Worm (Caenorhabditis elegans) whole organism, young adult: ENCODE measurements around the gene srx-23.

Source experiments
- F23B12.7 ChIP-seq: sonication (generic microtip); optimal IDR thresholded peaks from 2 replicates; lab custom pipeline; 2017; ENCODE audit warnings: missing genetic modification characterization, mild to moderate bottlenecking, missing compliant biosample characterization, antibody characterized with exemption, moderate library complexity; ENCODE audit not compliant: insufficient read depth
- F52B5.7 ChIP-seq: sonication (generic microtip); optimal IDR thresholded peaks from 2 replicates; lab custom pipeline; 2016; ENCODE audit warnings: mild to moderate bottlenecking, missing genetic modification characterization, missing compliant biosample characterization
- Y56A3A.18 ChIP-seq: fragments of 200-800 bp; sonication (Bioruptor generic); IDR thresholded peaks from 2 replicates; pipeline ENCODE4 v1.3.6; 2022; ENCODE audit warnings: missing genetic modification reagents, missing genetic modification characterization, missing compliant biosample characterization
- ZK185.1 ChIP-seq: sonication (generic microtip); optimal IDR thresholded peaks from 2 replicates; lab custom pipeline; 2016; ENCODE audit warnings: mild to moderate bottlenecking, missing genetic modification characterization, missing compliant biosample characterization; ENCODE audit not compliant: poor library complexity, severe bottlenecking
- ama-1 ChIP-seq, 3 experiments: fragments of 150-350 bp in 1 of 3; sonication (generic microtip) in 2 of 3; optimal IDR thresholded peaks; 2 replicates each; lab custom pipeline; 2014 to 2018; ENCODE audit warnings: missing biosample characterization in 2 of 3, missing genetic modification characterization in 2 of 3, missing genetic modification reagents in 2 of 3
- attf-6 ChIP-seq: fragments of 200-800 bp; sonication (Bioruptor generic); IDR thresholded peaks from 2 replicates; pipeline ENCODE4 v1.3.6; 2022; ENCODE audit warnings: missing genetic modification reagents, missing genetic modification characterization, missing compliant biosample characterization
- cebp-1 ChIP-seq, 2 experiments: fragments of 200-800 bp in 1 of 2; sonication (Bioruptor generic) in 1 of 2; sonication (generic microtip) in 1 of 2; IDR thresholded peaks in 1 of 2; optimal IDR thresholded peaks in 1 of 2; 2 replicates each; pipeline versions ENCODE4 v1.3.6 to Lab custom; 2017 to 2022; ENCODE audit warnings: missing compliant biosample characterization in 2 of 2, missing genetic modification characterization in 2 of 2, mild to moderate bottlenecking in 1 of 2, missing genetic modification reagents in 1 of 2, moderate library complexity in 1 of 2
- cebp-2 ChIP-seq: fragments of 200-800 bp; sonication (Bioruptor generic); IDR thresholded peaks from 2 replicates; pipeline ENCODE4 v1.3.6; 2022; ENCODE audit warnings: missing genetic modification characterization, missing compliant biosample characterization
- ceh-100 ChIP-seq: fragments of 200-800 bp; sonication (Bioruptor generic); IDR thresholded peaks from 2 replicates; pipeline ENCODE4 v1.3.6; 2022; ENCODE audit warnings: missing genetic modification reagents, missing genetic modification characterization, missing compliant biosample characterization
- ceh-27 ChIP-seq: fragments of 200-800 bp; sonication (Bioruptor generic); optimal IDR thresholded peaks from 2 replicates; lab custom pipeline; 2018; ENCODE audit warnings: mild to moderate bottlenecking, missing genetic modification characterization, moderate library complexity, missing compliant biosample characterization
- chd-7 ChIP-seq: sonication (generic microtip); optimal IDR thresholded peaks from 2 replicates; lab custom pipeline; 2016; ENCODE audit warnings: mild to moderate bottlenecking, missing genetic modification characterization, moderate library complexity, missing compliant biosample characterization
- egl-18 ChIP-seq: fragments of 200-800 bp; sonication (Bioruptor generic); IDR thresholded peaks from 2 replicates; pipeline ENCODE4 v1.3.6; 2022; ENCODE audit warnings: missing genetic modification reagents, missing genetic modification characterization, missing compliant biosample characterization
- egl-44 ChIP-seq: fragments of 200-800 bp; sonication (Bioruptor generic); IDR thresholded peaks from 2 replicates; pipeline ENCODE4 v1.3.6; 2022; ENCODE audit warnings: missing genetic modification reagents, missing genetic modification characterization, missing compliant biosample characterization
- ets-4 ChIP-seq: fragments of 200-800 bp; sonication (Bioruptor generic); optimal IDR thresholded peaks from 2 replicates; lab custom pipeline; 2018; ENCODE audit warnings: mild to moderate bottlenecking, missing genetic modification characterization, missing compliant biosample characterization
- let-526 ChIP-seq: fragments of 200-800 bp; sonication (Bioruptor generic); IDR thresholded peaks from 2 replicates; pipeline ENCODE4 v1.3.6; 2022; ENCODE audit warnings: missing genetic modification reagents, missing genetic modification characterization, missing compliant biosample characterization
- lin-35 ChIP-seq, 3 experiments: fragments of 150-350 bp in 2 of 3; sonication (generic microtip) in 1 of 3; optimal IDR thresholded peaks; 2 replicates each; lab custom pipeline; 2014 to 2018; ENCODE audit warnings: missing biosample characterization in 3 of 3, missing genetic modification characterization in 3 of 3, missing genetic modification reagents in 3 of 3
- nfyb-1 ChIP-seq: fragments of 200-800 bp; sonication (Bioruptor generic); IDR thresholded peaks from 2 replicates; pipeline ENCODE4 v1.3.6; 2022; ENCODE audit warnings: missing genetic modification reagents, missing genetic modification characterization, missing compliant biosample characterization
- nhr-27 ChIP-seq: fragments of 200-800 bp; sonication (Bioruptor generic); optimal IDR thresholded peaks from 2 replicates; lab custom pipeline; 2018; ENCODE audit warnings: mild to moderate bottlenecking, missing genetic modification characterization, moderate library complexity, missing compliant biosample characterization
- nhr-90 ChIP-seq: sonication (generic microtip); optimal IDR thresholded peaks from 2 replicates; lab custom pipeline; 2016; ENCODE audit warnings: missing genotype, mild to moderate bottlenecking, missing genetic modification characterization, missing compliant biosample characterization
- pbrm-1 ChIP-seq: fragments of 200-800 bp; sonication (Bioruptor generic); IDR thresholded peaks from 2 replicates; pipeline ENCODE4 v1.3.6; 2022; ENCODE audit warnings: missing genetic modification reagents, missing genetic modification characterization, missing compliant biosample characterization
- repo-1 ChIP-seq: sonication (generic microtip); optimal IDR thresholded peaks from 2 replicates; lab custom pipeline; 2017; ENCODE audit warnings: mild to moderate bottlenecking, missing genetic modification characterization, missing compliant biosample characterization
- rpc-1 ChIP-seq, 2 experiments: fragments of 150-350 bp in 1 of 2; sonication (generic microtip) in 1 of 2; optimal IDR thresholded peaks; 2 replicates each; lab custom pipeline; 2014 to 2018; ENCODE audit warnings: missing biosample characterization in 1 of 2, missing genetic modification characterization in 1 of 2, missing genetic modification reagents in 1 of 2, missing genotype in 1 of 2
- sdz-38 ChIP-seq: sonication (generic microtip); optimal IDR thresholded peaks from 2 replicates; lab custom pipeline; 2016; ENCODE audit warnings: missing genotype, missing genetic modification characterization, missing compliant biosample characterization
- snpc-1.1 ChIP-seq: sonication (generic microtip); optimal IDR thresholded peaks from 2 replicates; lab custom pipeline; 2017; ENCODE audit warnings: missing genetic modification characterization, mild to moderate bottlenecking, missing compliant biosample characterization, antibody characterized with exemption, moderate library complexity, missing genotype, missing genetic modification reagents; ENCODE audit not compliant: insufficient read depth
- snpc-4 ChIP-seq, 5 experiments: fragments of 150-350 bp in 1 of 5; sonication (generic microtip) in 4 of 5; optimal IDR thresholded peaks; 2 replicates each; lab custom pipeline; 2014 to 2018; ENCODE audit warnings: missing genetic modification characterization in 5 of 5, missing biosample characterization in 3 of 5, antibody characterized with exemption in 2 of 5, mild to moderate bottlenecking in 2 of 5, missing compliant biosample characterization in 2 of 5, missing genotype in 2 of 5, moderate library complexity in 2 of 5, missing genetic modification reagents in 1 of 5
- tbx-9 ChIP-seq: sonication (generic microtip); optimal IDR thresholded peaks from 2 replicates; lab custom pipeline; 2016; ENCODE audit warnings: borderline replicate concordance, missing genetic modification characterization, inconsistent platforms, missing compliant biosample characterization
- unc-130 ChIP-seq: sonication (generic microtip); optimal IDR thresholded peaks from 2 replicates; lab custom pipeline; 2016; ENCODE audit warnings: missing genetic modification reagents, missing genetic modification characterization, missing compliant biosample characterization
- unc-62 ChIP-seq: fragments of 150-350 bp; optimal IDR thresholded peaks from 2 replicates; lab custom pipeline; 2014; ENCODE audit warnings: missing biosample characterization, missing genetic modification reagents, missing genetic modification characterization
- xnd-1 ChIP-seq: sonication (generic microtip); optimal IDR thresholded peaks from 2 replicates; lab custom pipeline; 2016; ENCODE audit warnings: missing genotype, missing genetic modification reagents, missing genetic modification characterization, missing compliant biosample characterization
- zfh-2 ChIP-seq: fragments of 200-800 bp; sonication (Bioruptor generic); conservative IDR thresholded peaks from 2 replicates; pipeline ENCODE4 v1.3.6; 2022; ENCODE audit warnings: missing genetic modification reagents, missing genetic modification characterization, missing compliant biosample characterization
- ztf-26 ChIP-seq: sonication (generic microtip); optimal IDR thresholded peaks from 2 replicates; lab custom pipeline; 2017; ENCODE audit warnings: missing genetic modification characterization, missing compliant biosample characterization

srx-23 gene

DNA sequence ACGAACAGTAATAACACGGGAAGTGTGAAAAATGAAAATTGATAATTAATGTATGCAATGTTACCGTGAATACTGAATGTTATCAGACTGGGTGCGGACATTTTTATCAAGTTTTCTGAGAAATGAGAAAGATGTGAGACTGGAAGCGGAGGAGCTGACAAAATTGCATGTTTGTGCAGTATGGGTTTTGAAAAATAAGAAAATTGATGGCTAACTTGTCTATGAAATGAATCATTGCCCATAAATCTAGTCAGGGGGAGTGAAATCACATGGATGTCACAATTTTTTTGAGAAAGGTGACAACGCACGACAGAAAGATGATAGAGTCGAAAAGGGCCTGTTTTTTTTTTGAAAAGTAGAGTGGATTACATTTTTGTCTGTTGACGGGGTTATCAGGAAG is 10.8 kb upstream of the srx-23 start, which contains the start of gene sru-24:
Gene sru-24, minus strand, starts transcription at position 101 of the 400 bp plus-strand sequence.
- TF ChIP-seq ama-1 (optimal IDR thresholded peaks at IDR 0.05; lab: Kevin White, UChicago), result no peak
- no peak for TF ChIP-seq ama-1 (GFP tag; optimal IDR thresholded peaks at IDR 0.05; lab: Kevin White, UChicago)
- TF ChIP-seq nfyb-1 (GFP tag; lab: Robert Waterston, UW), result no peak
- no peak for TF ChIP-seq chd-7
- no peak for TF ChIP-seq rpc-1 (optimal IDR thresholded peaks at IDR 0.05; lab: Kevin White, UChicago)
- TF ChIP-seq rpc-1 (tag; optimal IDR thresholded peaks at IDR 0.05; lab: Kevin White, UChicago), result no peak
- TF ChIP-seq repo-1 (tag; lab: Kevin White, UChicago), result no peak
- TF ChIP-seq pbrm-1 (GFP tag; lab: Robert Waterston, UW), result no peak
- TF ChIP-seq egl-44 (GFP tag; lab: Robert Waterston, UW), result no peak
- no peak for TF ChIP-seq attf-6
- TF ChIP-seq unc-62 (GFP tag; lab: Kevin White, UChicago), result no peak
- no peak for TF ChIP-seq ZK185.1 (tag; lab: Kevin White, UChicago)
- TF ChIP-seq, all 124 proteins: peak for 0

DNA sequence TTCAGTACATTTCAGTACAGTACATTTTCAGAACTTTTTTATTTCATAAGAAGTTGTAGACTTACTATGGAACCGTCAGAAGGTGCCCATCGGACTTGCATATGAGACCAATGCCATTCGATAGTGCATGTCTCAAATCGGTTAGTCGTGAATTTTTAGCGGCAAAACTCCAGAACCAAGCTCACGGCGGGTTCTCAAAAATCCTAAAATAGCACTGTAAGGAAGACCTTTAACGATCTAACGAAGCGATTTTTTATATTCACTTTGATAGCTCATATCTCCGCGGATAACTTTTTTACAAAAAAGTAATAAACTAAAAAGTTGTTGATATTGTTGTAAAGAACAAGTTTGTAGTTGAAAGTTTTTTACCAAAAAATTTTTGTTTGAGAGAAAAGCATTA is 7.9 kb upstream of the srx-23 start, which contains the start of gene sru-25:
Gene sru-25, minus strand, starts transcription at position 101 of the 400 bp plus-strand sequence.
- no peak for TF ChIP-seq cebp-2 (GFP tag; lab: Robert Waterston, UW)
- TF ChIP-seq Y56A3A.18 (GFP tag; lab: Robert Waterston, UW), result no peak
- TF ChIP-seq let-526 (GFP tag; lab: Robert Waterston, UW), result no peak
- no peak for TF ChIP-seq unc-130 (GFP tag; lab: Kevin White, UChicago)
- no peak for TF ChIP-seq sdz-38 (tag; lab: Kevin White, UChicago)
- no peak for TF ChIP-seq nhr-27
- no peak for TF ChIP-seq F23B12.7 (tag; lab: Kevin White, UChicago)
- TF ChIP-seq ztf-26 (tag; lab: Kevin White, UChicago), result no peak
- no peak for TF ChIP-seq lin-35 (GFP tag; optimal IDR thresholded peaks at IDR 0.05; lab: Kevin White, UChicago)
- no peak for TF ChIP-seq nhr-90 (tag; lab: Kevin White, UChicago)
- no peak for TF ChIP-seq cebp-1 (GFP tag; IDR thresholded peaks at IDR 0.05; lab: Robert Waterston, UW)
- no peak for TF ChIP-seq cebp-1 (tag; optimal IDR thresholded peaks at IDR 0.05; lab: Kevin White, UChicago)
- no peak for TF ChIP-seq ceh-27
- TF ChIP-seq ama-1 (optimal IDR thresholded peaks at IDR 0.05; lab: Kevin White, UChicago), result no peak
- TF ChIP-seq ama-1 (GFP tag; optimal IDR thresholded peaks at IDR 0.05; lab: Kevin White, UChicago), result no peak
- TF ChIP-seq snpc-1.1, result no peak
- no peak for TF ChIP-seq xnd-1
- TF ChIP-seq F52B5.7 (tag; lab: Kevin White, UChicago), result no peak

DNA sequence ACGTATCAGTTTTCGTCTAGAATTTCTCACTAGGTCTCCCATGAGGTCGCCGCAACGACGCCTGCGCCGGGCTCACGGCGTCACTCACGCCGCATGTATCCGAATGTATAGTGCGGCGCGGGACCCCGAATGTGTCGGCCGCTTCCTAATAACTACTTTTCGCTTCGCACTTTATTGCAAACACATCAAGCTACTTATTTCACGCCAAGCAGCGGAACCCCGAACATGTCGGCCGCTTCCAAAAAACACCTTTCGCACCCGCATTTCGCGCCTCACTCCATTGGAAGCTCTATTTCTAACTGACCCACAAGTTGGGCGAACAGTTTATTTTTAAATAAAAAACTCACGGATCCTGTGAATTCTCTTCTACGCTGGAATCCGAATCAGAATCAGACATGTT is 6.0 kb upstream of the srx-23 start:
- no peak for TF ChIP-seq tbx-9 (tag; lab: Kevin White, UChicago)
- TF ChIP-seq ceh-100 (GFP tag; lab: Robert Waterston, UW), result no peak
- no peak for TF ChIP-seq snpc-4 (GFP tag; optimal IDR thresholded peaks at IDR 0.05; lab: Kevin White, UChicago)
- peak in 2 of 4 experiments; percentile 78 to 88 for TF ChIP-seq snpc-4 (tag; optimal IDR thresholded peaks at IDR 0.05; lab: Kevin White, UChicago)
- TF ChIP-seq ets-4 (GFP tag; lab: Kevin White, UChicago), result no peak
- no peak for TF ChIP-seq egl-18 (GFP tag; lab: Robert Waterston, UW)
- TF ChIP-seq snpc-1.1, result peak; percentile 54
- no peak for TF ChIP-seq repo-1 (tag; lab: Kevin White, UChicago)
- TF ChIP-seq zfh-2 (GFP tag; lab: Robert Waterston, UW), result 0 out of 2 replicates have a peak, but pooled peaks have one; percentile 42
